Worm (Caenorhabditis elegans): ENCODE data around the gene cox-6C.

ce11 chrIV:157809-158208 is 31.3 kb downstream of the cox-6C start, which contains the start of gene gegf-1:
- TF ChIP-seq F13C5.2 (tag; optimal IDR thresholded peaks at IDR 0.05) (no peak), scrt-1 (GFP tag; IDR thresholded peaks at IDR 0.05) (no peak), tbx-11 (GFP tag; IDR thresholded peaks at IDR 0.05) (no peak), aly-1 (tag; optimal IDR thresholded peaks at IDR 0.05) (no peak), hnd-1 (tag; optimal IDR thresholded peaks at IDR 0.05) (no peak), sea-1 (GFP tag; conservative IDR thresholded peaks at IDR 0.05) (no peak), flt-1 (GFP tag; IDR thresholded peaks at IDR 0.05) (no peak), hmg-4 (GFP tag; optimal IDR thresholded peaks at IDR 0.05) (no peak), ceh-36 (tag; optimal IDR thresholded peaks at IDR 0.05) (no peak), tbx-37 (GFP tag; conservative IDR thresholded peaks at IDR 0.05) (no peak), B0310.2 (tag; optimal IDR thresholded peaks at IDR 0.05) (no peak), ama-1 (optimal IDR thresholded peaks at IDR 0.05) (no peak), pes-1 (GFP tag; IDR thresholded peaks at IDR 0.05) (no peak), tra-4 (tag; optimal IDR thresholded peaks at IDR 0.05) (no peak)

Measured in whole organism, early embryonic.